Worm (Caenorhabditis elegans): Measurements from ENCODE around the gene C05C8.1.

Gene C05C8.1

ce11 chrV:7196498-7196966, 43.0 kb upstream of the C05C8.1 start, which contains the start of gene F09G2.2:
Gene F09G2.2, plus strand, starts transcription at chrV:7196916.
- TF ChIP-seq ets-5 (GFP tag; IDR thresholded peaks at IDR 0.05) (no peak), pqm-1 (tag; optimal IDR thresholded peaks at IDR 0.05) (no peak), pag-3 (tag; optimal IDR thresholded peaks at IDR 0.05; ENCODE audit: borderline replicate concordance, insufficient read depth) (peak; percentile 44), blmp-1 (tag; optimal IDR thresholded peaks at IDR 0.05) (peak; percentile 77), elt-3 (tag; optimal IDR thresholded peaks at IDR 0.05) (peak in 4 of 6 experiments; percentile 14 to 93 (median 68)), snpc-4 (tag; optimal IDR thresholded peaks at IDR 0.05) (peak; percentile 62), vab-15 (tag; optimal IDR thresholded peaks at IDR 0.05) (peak; percentile 34), egl-27 (tag; optimal IDR thresholded peaks at IDR 0.05) (no peak), efl-3 (GFP tag; optimal IDR thresholded peaks at IDR 0.05) (no peak), swsn-7 (tag; optimal IDR thresholded peaks at IDR 0.05) (peak; percentile 93), ceh-88 (GFP tag; IDR thresholded peaks at IDR 0.05) (peak; percentile 74), dsc-1 (tag; optimal IDR thresholded peaks at IDR 0.05) (peak; percentile 82), ceh-82 (tag; optimal IDR thresholded peaks at IDR 0.05) (peak; percentile 92 to 94 (median 93)), skn-1 (tag; optimal IDR thresholded peaks at IDR 0.05) (peak; percentile 92), unc-30 (tag; optimal IDR thresholded peaks at IDR 0.05) (no peak), elt-2 (tag; optimal IDR thresholded peaks at IDR 0.05) (peak; percentile 78), lsy-2 (tag; optimal IDR thresholded peaks at IDR 0.05) (peak; percentile 90 to 95), fkh-4 (tag; optimal IDR thresholded peaks at IDR 0.05; ENCODE audit: borderline replicate concordance) (no peak), zag-1 (tag; optimal IDR thresholded peaks at IDR 0.05) (no peak), nhr-85 (tag) (peak; percentile 96), jun-1 (tag; optimal IDR thresholded peaks at IDR 0.05) (peak; percentile 89), nhr-19 (GFP tag; conservative IDR thresholded peaks at IDR 0.05) (peak; percentile 94), ama-1 (optimal IDR thresholded peaks at IDR 0.05) (peak; percentile 63), fkh-8 (tag; optimal IDR thresholded peaks at IDR 0.05) (peak; percentile 90), ceh-63 (GFP tag; optimal IDR thresholded peaks at IDR 0.05) (no peak), unc-130 (tag; optimal IDR thresholded peaks at IDR 0.05) (peak; percentile 94), hpl-2 (GFP tag; optimal IDR thresholded peaks at IDR 0.05) (peak; percentile 52), lin-15B (tag; optimal IDR thresholded peaks at IDR 0.05) (peak; percentile 93), aly-2 (tag; optimal IDR thresholded peaks at IDR 0.05) (peak; percentile 46), C34B4.2 (tag; optimal IDR thresholded peaks at IDR 0.05) (no peak), isw-1 (GFP tag; IDR thresholded peaks at IDR 0.05) (peak; percentile 88), sup-37 (GFP tag; optimal IDR thresholded peaks at IDR 0.05) (peak; percentile 30), mef-2 (tag; optimal IDR thresholded peaks at IDR 0.05) (peak; percentile 62), xbp-1 (tag; optimal IDR thresholded peaks at IDR 0.05) (peak; percentile 94), pax-3 (tag; optimal IDR thresholded peaks at IDR 0.05) (peak; percentile 60), mep-1 (tag; optimal IDR thresholded peaks at IDR 0.05) (peak; percentile 95), lir-3 (tag; optimal IDR thresholded peaks at IDR 0.05; ENCODE audit: poor library complexity) (peak; percentile 29), fos-1 (tag; optimal IDR thresholded peaks at IDR 0.05) (peak; percentile 83), sox-4 (tag; optimal IDR thresholded peaks at IDR 0.05) (no peak), nhr-84 (tag; optimal IDR thresholded peaks at IDR 0.05) (no peak), ztf-11 (tag; optimal IDR thresholded peaks at IDR 0.05) (peak in 1 of 2 experiments; percentile 75), aha-1 (tag; optimal IDR thresholded peaks at IDR 0.05) (no peak), lin-13 (GFP tag; optimal IDR thresholded peaks at IDR 0.05) (peak; percentile 90), nhr-20 (tag; optimal IDR thresholded peaks at IDR 0.05) (peak; percentile 94), nhr-77 (tag; optimal IDR thresholded peaks at IDR 0.05) (peak; percentile 86), nhr-90 (tag; optimal IDR thresholded peaks at IDR 0.05; ENCODE audit: poor library complexity) (peak; percentile 92), unc-62 (GFP tag; optimal IDR thresholded peaks at IDR 0.05) (no peak), C16A3.4 (tag; optimal IDR thresholded peaks at IDR 0.05) (peak; percentile 95), rnt-1 (tag; optimal IDR thresholded peaks at IDR 0.05) (peak; percentile 92), egl-13 (tag; optimal IDR thresholded peaks at IDR 0.05) (peak; percentile 74), tbx-2 (tag; optimal IDR thresholded peaks at IDR 0.05) (peak; percentile 91), ztf-4 (tag; optimal IDR thresholded peaks at IDR 0.05) (peak; percentile 69), Y116A8C.19 (tag; optimal IDR thresholded peaks at IDR 0.05; ENCODE audit: borderline replicate concordance) (no peak)

Measured in whole organism, L1 larva.